In genomic region chr3R:13807906-13808305, dm6 we compare ENCODE assay signal across 1 fruit fly cellular context.
TF ChIP-seq lines count a peak whose summit lies in the region.

No protein-coding gene starts in this region.

TF ChIP-seq in whole organism, prepupa, 60 proteins besides CTCF, POLR2A, EP300 and RAD21 (continued from another document):
- peak; percentile 47 for TF ChIP-seq CG6792 (GFP tag; optimal IDR thresholded peaks at IDR 0.05; lab: Kevin White, UChicago)
- TF ChIP-seq Lpt (GFP tag; optimal IDR thresholded peaks at IDR 0.05; lab: Kevin White, UChicago), result no peak
- TF ChIP-seq fd59A (GFP tag; optimal IDR thresholded peaks at IDR 0.05; lab: Kevin White, UChicago), result peak; percentile 53
- peak; percentile 43 for TF ChIP-seq CG3032 (tag; optimal IDR thresholded peaks at IDR 0.05; lab: Kevin White, UChicago)
- no peak for TF ChIP-seq fd85E (GFP tag; optimal IDR thresholded peaks at IDR 0.05; lab: Kevin White, UChicago)
- TF ChIP-seq Ets21C (GFP tag; optimal IDR thresholded peaks at IDR 0.05; lab: Kevin White, UChicago), result no peak
- TF ChIP-seq ss (GFP tag; optimal IDR thresholded peaks at IDR 0.05; lab: Kevin White, UChicago), result peak in 1 of 2 experiments; percentile 44
- no peak for TF ChIP-seq Blimp-1 (GFP tag; optimal IDR thresholded peaks at IDR 0.05; lab: Kevin White, UChicago)
- TF ChIP-seq CG8632 (GFP tag; optimal IDR thresholded peaks at IDR 0.05; lab: Kevin White, UChicago), result peak; percentile 34
- TF ChIP-seq Gug (GFP tag; IDR thresholded peaks at IDR 0.05; lab: Robert Waterston, UW), result peak; percentile 44; the same call in 1 of the 2 replicates
- TF ChIP-seq CG34406 (GFP tag; optimal IDR thresholded peaks at IDR 0.05; lab: Kevin White, UChicago), result peak; percentile 50
- TF ChIP-seq Eip75B (GFP tag; optimal IDR thresholded peaks at IDR 0.05; lab: Kevin White, UChicago), result peak; percentile 57
- TF ChIP-seq OdsH (GFP tag; optimal IDR thresholded peaks at IDR 0.05; lab: Kevin White, UChicago), result peak; percentile 63
- peak; percentile 73 for TF ChIP-seq CG6276 (GFP tag; optimal IDR thresholded peaks at IDR 0.05; lab: Kevin White, UChicago)
- TF ChIP-seq eg (GFP tag; IDR thresholded peaks at IDR 0.05; lab: Robert Waterston, UW), result peak; percentile 41; the same call in 2 of the 3 replicates
- TF ChIP-seq CG11294 (GFP tag; IDR thresholded peaks at IDR 0.05; lab: Robert Waterston, UW), result no peak
- TF ChIP-seq achi (GFP tag; optimal IDR thresholded peaks at IDR 0.05; lab: Kevin White, UChicago), result peak; percentile 70
- peak; percentile 68 for TF ChIP-seq svp (GFP tag; lab: Kevin White, UChicago)
